Worm (Caenorhabditis elegans): ENCODE data around the gene hach-1.

Gene hach-1

DNA sequence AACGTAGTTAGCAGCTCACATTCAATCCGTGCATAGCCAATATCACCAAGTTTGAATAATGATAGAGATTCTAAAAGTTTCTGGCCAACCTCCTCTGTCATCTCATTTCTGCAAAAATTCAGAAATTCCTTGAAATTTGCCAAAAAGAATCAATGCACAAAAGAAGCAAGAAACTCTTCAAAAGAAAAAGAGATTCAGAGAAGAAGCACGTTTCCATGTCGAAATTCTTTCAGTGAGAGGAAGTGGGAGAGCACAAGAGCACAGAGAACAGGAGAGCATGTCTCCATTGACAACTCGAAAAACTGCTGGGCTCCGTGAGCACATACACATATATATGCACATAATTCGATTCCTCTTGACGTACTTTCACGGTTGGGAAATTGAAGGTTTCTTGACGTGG, 37.8 kb upstream of the hach-1 start, which contains the start of gene nekl-4:
TSS of gene nekl-4 (minus strand) at position 101 of the 400 bp plus-strand sequence.
- TF ChIP-seq spr-3 (GFP tag; optimal IDR thresholded peaks at IDR 0.05) (no peak), aha-1 (tag) (peak; percentile 50)

DNA sequence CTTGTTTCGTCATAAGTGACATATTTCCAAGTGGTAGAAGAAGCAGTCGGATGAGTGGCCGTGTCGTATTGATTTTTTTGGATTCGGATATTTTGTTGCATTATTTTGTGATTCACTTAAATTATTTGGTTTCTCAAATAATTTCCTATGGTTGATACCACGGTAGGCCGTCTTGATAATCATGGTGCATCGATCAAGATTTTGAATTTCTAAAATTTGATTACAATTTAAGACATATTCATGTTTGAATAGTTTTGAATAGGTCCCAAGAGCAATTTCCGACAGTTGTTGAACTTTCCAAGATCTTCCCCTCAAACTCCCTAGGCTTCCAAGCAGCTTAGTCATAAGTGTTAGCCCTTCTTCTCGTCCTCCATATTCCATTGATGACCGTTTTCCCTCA, 33.3 kb upstream of the hach-1 start, which contains the start of gene D1044.4:
TSS of gene D1044.4 (minus strand) at position 101 of the 400 bp plus-strand sequence.
- no peak for TF ChIP-seq dpl-1 (GFP tag; optimal IDR thresholded peaks at IDR 0.05)
- TF ChIP-seq nhr-41 (GFP tag; IDR thresholded peaks at IDR 0.05) = no peak
- TF ChIP-seq egl-27 (tag; optimal IDR thresholded peaks at IDR 0.05) = no peak
- no peak for TF ChIP-seq mep-1 (tag; optimal IDR thresholded peaks at IDR 0.05)
- no peak for TF ChIP-seq lin-1 (GFP tag; IDR thresholded peaks at IDR 0.05)
- no peak for TF ChIP-seq nhr-111 (GFP tag; optimal IDR thresholded peaks at IDR 0.05)
- no peak for TF ChIP-seq zip-11 (GFP tag; IDR thresholded peaks at IDR 0.05)
- no peak for TF ChIP-seq dmd-6 (GFP tag; IDR thresholded peaks at IDR 0.05)
- TF ChIP-seq mes-2 (tag; optimal IDR thresholded peaks at IDR 0.05; ENCODE audit: poor library complexity, severe bottlenecking) = no peak

DNA sequence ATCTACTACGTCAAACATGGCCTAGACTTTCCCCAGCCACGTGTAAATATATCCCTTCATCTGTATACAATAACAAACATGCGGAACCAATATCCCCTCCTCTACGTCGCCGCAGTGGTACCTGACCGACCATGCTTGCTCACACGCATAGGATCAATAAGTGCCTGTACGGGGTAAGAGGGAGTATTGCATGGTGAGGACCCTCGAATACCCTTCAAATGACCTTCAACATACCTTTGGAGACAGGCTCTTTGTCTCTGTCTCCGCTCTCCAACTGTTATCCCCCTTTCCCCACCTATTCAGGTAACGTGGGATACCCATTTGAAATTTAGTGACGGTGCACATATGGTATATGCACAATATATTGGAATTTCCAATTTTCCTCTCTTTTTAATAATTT, 29.3 kb upstream of the hach-1 start, which contains the start of gene dex-1:
TSS of gene dex-1 (plus strand) at position 132 of the 400 bp plus-strand sequence.
- TF ChIP-seq mxl-3 (GFP tag; optimal IDR thresholded peaks at IDR 0.05) (no peak), nhr-11 (tag; optimal IDR thresholded peaks at IDR 0.05) (no peak), arid-1 (GFP tag; conservative IDR thresholded peaks at IDR 0.05) (no peak), hmg-1.1 (GFP tag; IDR thresholded peaks at IDR 0.05) (no peak), unc-62 (GFP tag; optimal IDR thresholded peaks at IDR 0.05 in 1 of 2) (no peak), unc-62 (tag; optimal IDR thresholded peaks at IDR 0.05) (no peak), saeg-2 (GFP tag; IDR thresholded peaks at IDR 0.05) (no peak), snpc-1.2 (GFP tag; IDR thresholded peaks at IDR 0.05) (no peak), fkh-10 (GFP tag; optimal IDR thresholded peaks at IDR 0.05) (no peak), nhr-102 (tag; optimal IDR thresholded peaks at IDR 0.05) (no peak), dve-1 (tag; optimal IDR thresholded peaks at IDR 0.05; ENCODE audit: insufficient read depth) (no peak), daf-19 (GFP tag; conservative IDR thresholded peaks at IDR 0.05) (no peak), egl-43 (GFP tag; IDR thresholded peaks at IDR 0.05) (no peak), dmd-8 (GFP tag; IDR thresholded peaks at IDR 0.05) (no peak), F49E8.2 (tag; optimal IDR thresholded peaks at IDR 0.05; ENCODE audit: borderline replicate concordance) (no peak), tra-1 (GFP tag; IDR thresholded peaks at IDR 0.05) (no peak), ceh-32 (tag; optimal IDR thresholded peaks at IDR 0.05; ENCODE audit: poor library complexity) (no peak), pqm-1 (tag; optimal IDR thresholded peaks at IDR 0.05) (no peak), daf-16 (GFP tag; optimal IDR thresholded peaks at IDR 0.05) (no peak), daf-16 (tag; optimal IDR thresholded peaks at IDR 0.05) (no peak)

DNA sequence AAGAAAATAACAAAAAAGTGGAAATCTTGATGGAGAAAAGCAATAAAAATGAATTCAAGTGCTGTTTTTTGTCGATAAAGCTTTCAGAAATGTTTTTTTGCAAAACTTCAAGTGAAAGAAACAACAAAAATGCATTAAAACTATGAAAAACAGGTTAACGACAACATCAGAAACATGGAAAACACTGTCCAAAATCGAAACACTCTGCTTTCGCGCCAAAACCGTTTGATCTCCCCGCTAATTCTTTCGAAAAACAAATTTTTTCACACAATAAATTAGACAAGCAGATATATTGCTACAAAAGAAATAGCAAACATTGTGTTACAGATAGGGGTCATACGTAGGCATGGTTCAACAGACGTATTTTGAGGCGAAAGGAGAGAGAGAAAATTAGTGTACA, 13.5 kb upstream of the hach-1 start:
- TF ChIP-seq hlh-11 (tag; optimal IDR thresholded peaks at IDR 0.05) (peak; percentile 10), ceh-62 (tag; optimal IDR thresholded peaks at IDR 0.05) (no peak), mdl-1 (tag; optimal IDR thresholded peaks at IDR 0.05) (no peak), gei-8 (GFP tag; optimal IDR thresholded peaks at IDR 0.05) (peak; percentile 32), aha-1 (tag) (peak; percentile 11)

DNA sequence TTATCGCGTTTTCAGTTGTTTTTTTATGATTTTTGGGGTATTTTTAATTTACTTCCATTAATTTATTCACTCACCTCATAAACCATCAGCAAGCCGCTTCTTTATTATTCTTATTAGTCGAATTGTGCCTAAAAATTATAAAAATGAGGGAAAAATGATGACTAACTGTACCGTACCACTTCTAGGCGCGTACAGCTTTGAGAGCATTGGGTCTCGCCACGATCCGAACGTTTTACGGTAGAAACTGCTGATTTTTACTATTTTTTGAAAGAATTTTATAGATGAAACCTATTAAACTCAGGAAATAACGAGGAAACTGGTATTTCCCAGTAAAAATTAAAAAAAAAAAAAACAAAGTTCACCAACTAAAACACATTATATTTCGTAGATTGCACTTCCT, 12.2 kb upstream of the hach-1 start, which contains the start of gene D1044.6:
TSS of gene D1044.6 (minus strand) at position 128 of the 400 bp plus-strand sequence.
- no peak for TF ChIP-seq unc-130 (GFP tag; optimal IDR thresholded peaks at IDR 0.05)
- TF ChIP-seq hlh-11 (tag; optimal IDR thresholded peaks at IDR 0.05) = no peak
- TF ChIP-seq tag-97 (GFP tag; IDR thresholded peaks at IDR 0.05) = no peak
- TF ChIP-seq hlh-30 (tag; optimal IDR thresholded peaks at IDR 0.05; ENCODE audit: insufficient read depth) = no peak
- no peak for TF ChIP-seq F10B5.3 (tag; optimal IDR thresholded peaks at IDR 0.05)
- TF ChIP-seq Y105C5A.15 (GFP tag; IDR thresholded peaks at IDR 0.05) = no peak
- TF ChIP-seq snpc-4 (tag; optimal IDR thresholded peaks at IDR 0.05) = no peak
- no peak for TF ChIP-seq daf-16 (GFP tag; optimal IDR thresholded peaks at IDR 0.05)
- TF ChIP-seq daf-16 (tag; optimal IDR thresholded peaks at IDR 0.05) = no peak
- TF ChIP-seq vab-7 (GFP tag; IDR thresholded peaks at IDR 0.05) = no peak
- no peak for TF ChIP-seq nhr-11 (tag; optimal IDR thresholded peaks at IDR 0.05)
- TF ChIP-seq gei-8 (GFP tag; optimal IDR thresholded peaks at IDR 0.05) = no peak
- no peak for TF ChIP-seq nhr-41 (GFP tag; IDR thresholded peaks at IDR 0.05)
- no peak for TF ChIP-seq lim-7 (GFP tag; IDR thresholded peaks at IDR 0.05)
- no peak for TF ChIP-seq ceh-44 (GFP tag; IDR thresholded peaks at IDR 0.05)

Measured in whole organism, L4 larva.